Worm (Caenorhabditis elegans): ENCODE data around the gene F20D12.12.

DNA sequence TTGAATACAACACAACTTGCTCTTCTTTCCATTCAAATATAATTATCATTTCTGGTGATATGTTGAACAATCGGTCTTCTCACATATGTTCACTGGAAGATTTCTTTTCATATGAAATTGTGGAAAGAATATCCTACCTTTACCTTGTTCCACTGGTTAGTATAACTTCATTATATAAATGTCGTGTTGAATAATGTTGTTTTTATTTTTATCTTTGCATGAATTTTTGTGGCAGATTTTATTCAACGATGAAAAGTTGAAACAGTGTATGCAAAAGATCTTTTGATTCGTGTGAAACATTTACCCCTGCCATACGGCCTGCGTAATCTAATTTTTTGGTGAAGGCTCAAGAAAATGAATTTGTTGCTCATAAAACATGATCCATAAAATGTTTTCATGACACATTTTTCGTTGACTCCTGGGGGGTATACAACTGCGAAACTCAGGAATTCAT lies 14.7 kb downstream of the F20D12.12 start:
- TF ChIP-seq sma-3 (GFP tag; optimal IDR thresholded peaks at IDR 0.05) (no peak), R02D3.7 (tag; optimal IDR thresholded peaks at IDR 0.05) (no peak), blmp-1 (tag; optimal IDR thresholded peaks at IDR 0.05; ENCODE audit: insufficient read depth) (no peak), nhr-11 (tag; optimal IDR thresholded peaks at IDR 0.05) (no peak), nhr-6 (tag; optimal IDR thresholded peaks at IDR 0.05) (no peak), lin-11 (tag; optimal IDR thresholded peaks at IDR 0.05) (no peak)
